Fruit fly (Drosophila melanogaster): ENCODE data around the gene Desi.
A peak's percentile ranks its signal among the peaks of the same experiment; 100 is the strongest.

Gene Desi

dm6 chr3R:10760966-10761855, 18.2 kb upstream of the Desi start, which contains the start of the genes MED7 and Cap-H2:
TSS of gene MED7 (minus strand) at chr3R:10761032.
TSS of gene Cap-H2 (plus strand) at chr3R:10761310.
- TF ChIP-seq CG12768 (GFP tag; optimal IDR thresholded peaks at IDR 0.05) (no peak), cnc (optimal IDR thresholded peaks at IDR 0.05) (no peak), CG1620 (GFP tag; optimal IDR thresholded peaks at IDR 0.05) (peak; percentile 79), CG7101 (tag; optimal IDR thresholded peaks at IDR 0.05) (peak; percentile 51), CG33017 (tag; optimal IDR thresholded peaks at IDR 0.05) (peak; percentile 30), ovo (GFP tag; optimal IDR thresholded peaks at IDR 0.05) (peak; percentile 53), Crg-1 (GFP tag; optimal IDR thresholded peaks at IDR 0.05) (peak; percentile 63), CG14711 (tag; optimal IDR thresholded peaks at IDR 0.05) (peak; percentile 65), Mnt (GFP tag; optimal IDR thresholded peaks at IDR 0.05) (peak; percentile 72), pad (GFP tag; optimal IDR thresholded peaks at IDR 0.05) (peak; percentile 68), CG7045 (GFP tag; optimal IDR thresholded peaks at IDR 0.05) (peak; percentile 79), kay (GFP tag; ENCODE audit: borderline replicate concordance) (peak; percentile 56), CG5204 (GFP tag; optimal IDR thresholded peaks at IDR 0.05) (peak; percentile 73), bab1 (GFP tag; optimal IDR thresholded peaks at IDR 0.05) (peak; percentile 76), Hr96 (GFP tag; optimal IDR thresholded peaks at IDR 0.05) (peak; percentile 76), tj (GFP tag; optimal IDR thresholded peaks at IDR 0.05) (peak; percentile 28), cic (GFP tag; optimal IDR thresholded peaks at IDR 0.05) (peak; percentile 83), CG11617 (GFP tag; optimal IDR thresholded peaks at IDR 0.05) (peak; percentile 50), toe (GFP tag; optimal IDR thresholded peaks at IDR 0.05) (peak; percentile 92), Clk (GFP tag; optimal IDR thresholded peaks at IDR 0.05) (peak; percentile 36)

dm6 chr3R:10761980-10762379, 17.4 kb upstream of the Desi start:
- TF ChIP-seq cnc (optimal IDR thresholded peaks at IDR 0.05) (no peak), Crg-1 (GFP tag; optimal IDR thresholded peaks at IDR 0.05) (no peak), CG7101 (tag; optimal IDR thresholded peaks at IDR 0.05) (no peak), CG1620 (GFP tag; optimal IDR thresholded peaks at IDR 0.05) (no peak), Mnt (GFP tag; optimal IDR thresholded peaks at IDR 0.05) (no peak), CG14711 (tag; optimal IDR thresholded peaks at IDR 0.05) (no peak), ovo (GFP tag; optimal IDR thresholded peaks at IDR 0.05) (no peak), CG12768 (GFP tag; optimal IDR thresholded peaks at IDR 0.05) (no peak)

- TF ChIP-seq Crg-1 (GFP tag; optimal IDR thresholded peaks at IDR 0.05) (no peak), CG5204 (GFP tag; optimal IDR thresholded peaks at IDR 0.05) (no peak), CG11617 (GFP tag; optimal IDR thresholded peaks at IDR 0.05) (no peak), CG14711 (tag; optimal IDR thresholded peaks at IDR 0.05) (no peak), ovo (GFP tag; optimal IDR thresholded peaks at IDR 0.05) (no peak), CG1620 (GFP tag; optimal IDR thresholded peaks at IDR 0.05) (no peak), CG7101 (tag; optimal IDR thresholded peaks at IDR 0.05) (no peak), Hr96 (GFP tag; optimal IDR thresholded peaks at IDR 0.05) (no peak), CG12768 (GFP tag; optimal IDR thresholded peaks at IDR 0.05) (no peak), cnc (optimal IDR thresholded peaks at IDR 0.05) (no peak), CG33017 (tag; optimal IDR thresholded peaks at IDR 0.05) (no peak), pad (GFP tag; optimal IDR thresholded peaks at IDR 0.05) (no peak), cic (GFP tag; optimal IDR thresholded peaks at IDR 0.05) (no peak), CG7045 (GFP tag; optimal IDR thresholded peaks at IDR 0.05) (no peak), kay (GFP tag; ENCODE audit: borderline replicate concordance) (no peak), Mnt (GFP tag; optimal IDR thresholded peaks at IDR 0.05) (no peak), toe (GFP tag; optimal IDR thresholded peaks at IDR 0.05) (no peak), Clk (GFP tag; optimal IDR thresholded peaks at IDR 0.05) (no peak), tj (GFP tag; optimal IDR thresholded peaks at IDR 0.05) (no peak), bab1 (GFP tag; optimal IDR thresholded peaks at IDR 0.05) (no peak)
Observed at dm6 chr3R:10767526-10767925, 11.8 kb upstream of the Desi start, which contains the start of gene TfIIFbeta. TSS of gene TfIIFbeta (minus strand) at chr3R:10767804.

dm6 chr3R:10775246-10775645, 4.1 kb upstream of the Desi start:
- TF ChIP-seq toe (GFP tag; optimal IDR thresholded peaks at IDR 0.05) (no peak), tj (GFP tag; optimal IDR thresholded peaks at IDR 0.05) (no peak), CG5204 (GFP tag; optimal IDR thresholded peaks at IDR 0.05) (no peak), cic (GFP tag; optimal IDR thresholded peaks at IDR 0.05) (no peak), Hr96 (GFP tag; optimal IDR thresholded peaks at IDR 0.05) (no peak), pad (GFP tag; optimal IDR thresholded peaks at IDR 0.05) (no peak), CG11617 (GFP tag; optimal IDR thresholded peaks at IDR 0.05) (no peak), cnc (optimal IDR thresholded peaks at IDR 0.05) (no peak)

dm6 chr3R:10776047-10776659, 3.2 kb upstream of the Desi start:
- no peak for TF ChIP-seq CG14711 (tag; optimal IDR thresholded peaks at IDR 0.05)
- TF ChIP-seq cic (GFP tag; optimal IDR thresholded peaks at IDR 0.05): no peak
- TF ChIP-seq CG1620 (GFP tag; optimal IDR thresholded peaks at IDR 0.05): no peak
- no peak for TF ChIP-seq ovo (GFP tag; optimal IDR thresholded peaks at IDR 0.05)
- no peak for TF ChIP-seq CG33017 (tag; optimal IDR thresholded peaks at IDR 0.05)
- no peak for TF ChIP-seq cnc (optimal IDR thresholded peaks at IDR 0.05)
- no peak for TF ChIP-seq Hr96 (GFP tag; optimal IDR thresholded peaks at IDR 0.05)
- no peak for TF ChIP-seq toe (GFP tag; optimal IDR thresholded peaks at IDR 0.05)
- no peak for TF ChIP-seq CG5204 (GFP tag; optimal IDR thresholded peaks at IDR 0.05)
- no peak for TF ChIP-seq kay (GFP tag; ENCODE audit: borderline replicate concordance)
- no peak for TF ChIP-seq Crg-1 (GFP tag; optimal IDR thresholded peaks at IDR 0.05)
- TF ChIP-seq Mnt (GFP tag; optimal IDR thresholded peaks at IDR 0.05): no peak
- no peak for TF ChIP-seq tj (GFP tag; optimal IDR thresholded peaks at IDR 0.05)
- TF ChIP-seq pad (GFP tag; optimal IDR thresholded peaks at IDR 0.05): no peak
- TF ChIP-seq CG11617 (GFP tag; optimal IDR thresholded peaks at IDR 0.05): no peak
- TF ChIP-seq bab1 (GFP tag; optimal IDR thresholded peaks at IDR 0.05): no peak
- no peak for TF ChIP-seq CG7101 (tag; optimal IDR thresholded peaks at IDR 0.05)
- no peak for TF ChIP-seq Clk (GFP tag; optimal IDR thresholded peaks at IDR 0.05)
- no peak for TF ChIP-seq CG12768 (GFP tag; optimal IDR thresholded peaks at IDR 0.05)
